Fruit fly (Drosophila melanogaster): Measurements from ENCODE around the gene Spt7.

dm6 chrX:17804048-17804447 is 46.2 kb upstream of the Spt7 start:
- no peak for TF ChIP-seq CTCF (optimal IDR thresholded peaks at IDR 0.05)
- no peak for TF ChIP-seq CG8478 (optimal IDR thresholded peaks at IDR 0.05)

All from S2 (cell line).